Fruit fly (Drosophila melanogaster) whole organism, embryonic: Measurements from ENCODE around the gene Trm1.

Experiments used
- Asciz ChIP-seq: fragments of 200-800 bp; sonication (Bioruptor generic); optimal IDR thresholded peaks from 2 replicates; lab custom pipeline; 2017; ENCODE audit warnings: missing biosample characterization, mild to moderate bottlenecking, missing genetic modification characterization, missing genetic modification reagents
- Bgb ChIP-seq: fragments of 200-800 bp; sonication (Bioruptor generic); IDR thresholded peaks from 2 replicates; pipeline ENCODE4 v1.3.6; 2022; ENCODE audit warnings: missing biosample characterization, missing genetic modification characterization; ENCODE audit not compliant: partially characterized antibody
- CG12659 ChIP-seq: fragments of 200-800 bp; sonication (Bioruptor generic); optimal IDR thresholded peaks from 3 replicates; lab custom pipeline; 2017; ENCODE audit warnings: mild to moderate bottlenecking, missing biosample characterization, missing genetic modification reagents, missing genetic modification characterization
- CG14014 ChIP-seq: fragments of 200-800 bp; sonication (Bioruptor generic); IDR thresholded peaks from 2 replicates; pipeline ENCODE4 v1.3.6; 2022; ENCODE audit warnings: missing biosample characterization, missing genetic modification characterization
- CG15073 ChIP-seq: fragments of 200-800 bp; sonication (Bioruptor generic); optimal IDR thresholded peaks from 2 replicates; lab custom pipeline; 2016; ENCODE audit warnings: missing biosample characterization, missing genetic modification characterization
- CG16815 ChIP-seq: fragments of 200-800 bp; sonication (Bioruptor generic); optimal IDR thresholded peaks from 3 replicates; lab custom pipeline; 2017; ENCODE audit warnings: missing biosample characterization, mild to moderate bottlenecking, missing genetic modification characterization
- CG17361 ChIP-seq: fragments of 200-800 bp; sonication (Bioruptor generic); IDR thresholded peaks from 3 replicates; pipeline ENCODE4 v1.3.6; 2022; ENCODE audit warnings: missing biosample characterization, missing genetic modification characterization
- CG17802 ChIP-seq: fragments of 200-800 bp; sonication (Bioruptor generic); optimal IDR thresholded peaks from 2 replicates; lab custom pipeline; 2018; ENCODE audit warnings: missing biosample characterization, mild to moderate bottlenecking, missing genetic modification characterization, moderate library complexity
- CG1792 ChIP-seq: fragments of 200-800 bp; sonication (Bioruptor generic); optimal IDR thresholded peaks from 2 replicates; lab custom pipeline; 2016; ENCODE audit warnings: missing biosample characterization, missing genetic modification characterization
- CG1832 ChIP-seq: fragments of 200-800 bp; sonication (Bioruptor generic); optimal IDR thresholded peaks from 2 replicates; lab custom pipeline; 2017; ENCODE audit warnings: missing biosample characterization, mild to moderate bottlenecking, missing genetic modification characterization, inconsistent platforms
- CG3065 ChIP-seq: fragments of 200-800 bp; sonication (Bioruptor generic); optimal IDR thresholded peaks from 2 replicates; lab custom pipeline; 2016; ENCODE audit warnings: missing biosample characterization, missing genetic modification characterization
- CG31365 ChIP-seq: fragments of 200-800 bp; sonication (Bioruptor generic); optimal IDR thresholded peaks from 2 replicates; lab custom pipeline; 2018; ENCODE audit warnings: missing biosample characterization, mild to moderate bottlenecking, missing genetic modification characterization
- CG3163 ChIP-seq: fragments of 200-800 bp; sonication (Bioruptor generic); optimal IDR thresholded peaks from 3 replicates; lab custom pipeline; 2016; ENCODE audit warnings: missing biosample characterization, missing genetic modification characterization
- CG3281 ChIP-seq: fragments of 200-800 bp; sonication (Bioruptor generic); optimal IDR thresholded peaks from 3 replicates; lab custom pipeline; 2017; ENCODE audit warnings: missing biosample characterization, mild to moderate bottlenecking, missing genetic modification characterization
- CG4360 ChIP-seq: fragments of 200-800 bp; sonication (Bioruptor generic); IDR thresholded peaks from 2 replicates; pipeline ENCODE4 v1.3.6; 2022; ENCODE audit warnings: missing biosample characterization, missing genetic modification characterization
- CG5245 ChIP-seq: fragments of 200-800 bp; sonication (Bioruptor generic); optimal IDR thresholded peaks from 3 replicates; lab custom pipeline; 2016; ENCODE audit warnings: missing biosample characterization, missing genetic modification characterization
- CG8388 ChIP-seq: fragments of 200-800 bp; sonication (Bioruptor generic); optimal IDR thresholded peaks from 2 replicates; lab custom pipeline; 2019; ENCODE audit warnings: missing biosample characterization, mild to moderate bottlenecking, missing genetic modification characterization, moderate library complexity
- CG9797 ChIP-seq: fragments of 200-800 bp; sonication (Bioruptor generic); optimal IDR thresholded peaks from 3 replicates; lab custom pipeline; 2018; ENCODE audit warnings: missing biosample characterization, mild to moderate bottlenecking, missing genetic modification characterization
- ERR ChIP-seq: fragments of 200-800 bp; sonication (Bioruptor generic); optimal IDR thresholded peaks from 2 replicates; lab custom pipeline; 2016; ENCODE audit warnings: missing biosample characterization, missing genetic modification characterization
- Fer2 ChIP-seq: fragments of 200-800 bp; sonication (Bioruptor generic); optimal IDR thresholded peaks from 2 replicates; lab custom pipeline; 2018; ENCODE audit warnings: missing biosample characterization, mild to moderate bottlenecking, missing genetic modification characterization, moderate library complexity
- H15 ChIP-seq: fragments of 200-800 bp; sonication (Bioruptor generic); IDR thresholded peaks from 3 replicates; pipeline ENCODE4 v1.3.6; 2022; ENCODE audit warnings: missing biosample characterization, missing genetic modification characterization
- HHEX ChIP-seq: fragments of 200-800 bp; sonication (Bioruptor generic); optimal IDR thresholded peaks from 3 replicates; lab custom pipeline; 2017; ENCODE audit warnings: missing biosample characterization, mild to moderate bottlenecking, missing genetic modification characterization, missing genetic modification reagents
- Hr51 ChIP-seq, 2 experiments: fragments of 200-800 bp; sonication (Bioruptor generic); optimal IDR thresholded peaks; 2 replicates in 1 of 2; 3 replicates in 1 of 2; lab custom pipeline; 2016 to 2018; ENCODE audit warnings: missing biosample characterization in 2 of 2, missing genetic modification characterization in 2 of 2, mild to moderate bottlenecking in 1 of 2, moderate library complexity in 1 of 2
- Lpt ChIP-seq: fragments of >200 bp; optimal IDR thresholded peaks from 2 replicates; lab custom pipeline; 2018; ENCODE audit warnings: missing biosample characterization, missing genetic modification characterization
- MTF-1 ChIP-seq: fragments of 200-800 bp; sonication (Bioruptor generic); optimal IDR thresholded peaks from 2 replicates; lab custom pipeline; 2018; ENCODE audit warnings: missing biosample characterization, mild to moderate bottlenecking, missing genetic modification characterization, borderline replicate concordance
- Myb ChIP-seq: fragments of 200-800 bp; sonication (Bioruptor generic); optimal IDR thresholded peaks from 2 replicates; lab custom pipeline; 2016; ENCODE audit warnings: missing biosample characterization, missing genetic modification characterization
- NFAT ChIP-seq: fragments of 200-800 bp; sonication (Bioruptor generic); IDR thresholded peaks from 2 replicates; pipeline ENCODE4 v1.3.6; 2022; ENCODE audit warnings: missing biosample characterization, missing genetic modification characterization
- Pdp1 ChIP-seq, 2 experiments: fragments of 200-800 bp; sonication (Bioruptor generic); optimal IDR thresholded peaks; 3 replicates each; lab custom pipeline; 2016; ENCODE audit warnings: missing biosample characterization in 2 of 2, missing genetic modification characterization in 2 of 2, mild to moderate bottlenecking in 1 of 2, moderate library complexity in 1 of 2
- Rfx ChIP-seq: fragments of 200-800 bp; sonication (Bioruptor generic); IDR thresholded peaks from 2 replicates; pipeline ENCODE4 v1.3.6; 2022; ENCODE audit warnings: missing biosample characterization, missing genetic modification characterization
- Rx ChIP-seq: fragments of 200-800 bp; sonication (Bioruptor generic); IDR thresholded peaks from 2 replicates; pipeline ENCODE4 v1.3.6; 2022; ENCODE audit warnings: missing biosample characterization, missing genetic modification characterization
- Stat92E ChIP-seq, 3 experiments: fragments of >200 bp in 2 of 3; fragments of 200-800 bp in 1 of 3; sonication (Bioruptor generic) in 1 of 3; optimal IDR thresholded peaks; 2 replicates each; lab custom pipeline; 2017 to 2019; ENCODE audit warnings: missing biosample characterization in 3 of 3, missing genetic modification characterization in 3 of 3, mild to moderate bottlenecking in 1 of 3, moderate library complexity in 1 of 3
- bigmax ChIP-seq: fragments of 200-800 bp; sonication (Bioruptor generic); optimal IDR thresholded peaks from 2 replicates; lab custom pipeline; 2018; ENCODE audit warnings: missing biosample characterization, mild to moderate bottlenecking, missing genetic modification characterization
- chinmo ChIP-seq: fragments of 200-800 bp; sonication (Bioruptor generic); IDR thresholded peaks from 4 replicates; pipeline ENCODE4 v1.3.6; 2022; ENCODE audit warnings: missing biosample characterization, missing genetic modification characterization; ENCODE audit not compliant: partially characterized antibody
- ci ChIP-seq: fragments of 200-800 bp; sonication (Bioruptor generic); IDR thresholded peaks from 3 replicates; pipeline ENCODE4 v1.3.6; 2022; ENCODE audit warnings: missing biosample characterization, missing genetic modification characterization
- cwo ChIP-seq: fragments of 200-800 bp; sonication (Bioruptor generic); optimal IDR thresholded peaks from 3 replicates; lab custom pipeline; 2017; ENCODE audit warnings: missing biosample characterization, missing genetic modification characterization, mild to moderate bottlenecking, moderate library complexity, missing genetic modification reagents
- fu2 ChIP-seq: fragments of 200-800 bp; sonication (Bioruptor generic); optimal IDR thresholded peaks from 2 replicates; lab custom pipeline; 2016; ENCODE audit warnings: missing biosample characterization, missing genetic modification characterization
- gem ChIP-seq: fragments of 200-800 bp; sonication (Bioruptor generic); optimal IDR thresholded peaks from 2 replicates; lab custom pipeline; 2019; ENCODE audit warnings: missing biosample characterization, mild to moderate bottlenecking, missing genetic modification characterization, moderate library complexity
- jigr1 ChIP-seq: fragments of 200-800 bp; sonication (Bioruptor generic); IDR thresholded peaks from 3 replicates; pipeline ENCODE4 v1.3.6; 2022; ENCODE audit warnings: missing biosample characterization, missing genetic modification characterization
- jumu ChIP-seq: fragments of 200-800 bp; sonication (Bioruptor generic); optimal IDR thresholded peaks from 3 replicates; lab custom pipeline; 2016; ENCODE audit warnings: missing biosample characterization, missing genetic modification characterization
- klu ChIP-seq: fragments of 200-800 bp; sonication (Bioruptor generic); IDR thresholded peaks from 2 replicates; pipeline ENCODE4 v1.3.6; 2022; ENCODE audit warnings: missing biosample characterization, missing genetic modification characterization
- lab ChIP-seq: fragments of 200-800 bp; sonication (Bioruptor generic); optimal IDR thresholded peaks from 3 replicates; lab custom pipeline; 2017; ENCODE audit warnings: missing biosample characterization, missing genetic modification characterization, mild to moderate bottlenecking, moderate library complexity, missing genetic modification reagents
- pan ChIP-seq, 4 experiments: fragments of >200 bp in 3 of 4; fragments of 200-800 bp in 1 of 4; sonication (Bioruptor generic) in 1 of 4; optimal IDR thresholded peaks in 3 of 4; IDR thresholded peaks in 1 of 4; 2 replicates each; pipeline versions ENCODE4 v1.3.6 to Lab custom; 2017 to 2022; ENCODE audit warnings: missing biosample characterization in 2 of 4, missing genetic modification characterization in 2 of 4, mixed read lengths in 1 of 4
- phol ChIP-seq: fragments of 200-800 bp; sonication (Bioruptor generic); optimal IDR thresholded peaks from 3 replicates; lab custom pipeline; 2018; ENCODE audit warnings: missing biosample characterization, mild to moderate bottlenecking, missing genetic modification characterization, moderate library complexity
- pnt ChIP-seq: fragments of 200-800 bp; sonication (Bioruptor generic); optimal IDR thresholded peaks from 3 replicates; lab custom pipeline; 2016; ENCODE audit warnings: missing biosample characterization, missing genetic modification characterization
- sob ChIP-seq: fragments of 200-800 bp; sonication (Bioruptor generic); IDR thresholded peaks from 2 replicates; pipeline ENCODE4 v1.3.6; 2022; ENCODE audit warnings: missing biosample characterization, missing genetic modification characterization
- tio ChIP-seq: fragments of 200-800 bp; sonication (Bioruptor generic); optimal IDR thresholded peaks from 2 replicates; lab custom pipeline; 2017; ENCODE audit warnings: missing biosample characterization, missing genetic modification characterization, inconsistent platforms
- tll ChIP-seq, 2 experiments: fragments of 200-800 bp in 1 of 2; fragments of >200 bp in 1 of 2; sonication (Bioruptor generic) in 1 of 2; optimal IDR thresholded peaks; 2 replicates each; lab custom pipeline; 2017 to 2019; ENCODE audit warnings: missing biosample characterization in 2 of 2, missing genetic modification characterization in 2 of 2, mild to moderate bottlenecking in 1 of 2, moderate library complexity in 1 of 2
- vfl ChIP-seq: fragments of 200-800 bp; sonication (Bioruptor generic); optimal IDR thresholded peaks from 2 replicates; lab custom pipeline; 2016; ENCODE audit warnings: missing biosample characterization, missing genetic modification characterization
- wek ChIP-seq: fragments of 200-800 bp; sonication (Bioruptor generic); optimal IDR thresholded peaks from 3 replicates; lab custom pipeline; 2018; ENCODE audit warnings: missing biosample characterization, mild to moderate bottlenecking, missing genetic modification characterization, moderate library complexity

Trm1 gene

DNA sequence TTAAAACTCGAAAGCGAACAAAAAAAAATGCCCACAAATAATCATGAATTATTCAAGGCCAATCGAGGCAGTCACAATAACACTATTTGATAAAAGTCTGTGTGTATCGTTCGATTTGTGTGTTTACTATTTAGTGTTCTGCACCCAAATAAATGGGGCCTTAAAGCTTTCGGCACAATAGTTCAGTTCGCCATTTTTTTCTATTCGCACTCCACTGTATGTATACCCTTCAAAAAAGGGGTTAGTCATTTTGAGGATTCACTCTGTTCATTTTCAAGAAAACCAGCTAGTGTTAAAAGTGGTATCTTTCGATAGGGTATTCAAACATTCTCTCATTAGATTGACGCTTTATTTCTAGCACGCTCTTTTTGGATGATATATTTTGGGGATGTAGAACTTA is 39.8 kb downstream of the Trm1 start (continued):
- TF ChIP-seq ci (no peak), chinmo (peak; percentile 67; the same call in 1 of the 4 replicates), CG15073 (GFP tag; lab: Kevin White, UChicago) (no peak), Asciz (GFP tag; lab: Kevin White, UChicago) (no peak), MTF-1 (GFP tag; lab: Kevin White, UChicago) (no peak), Myb (peak; percentile 42), Lpt (GFP tag; lab: Kevin White, UChicago) (no peak), wek (GFP tag; lab: Kevin White, UChicago) (no peak), cwo (GFP tag; lab: Kevin White, UChicago) (peak; percentile 46), tll (GFP tag; optimal IDR thresholded peaks at IDR 0.05; lab: Kevin White, UChicago) (no peak), CG9797 (GFP tag; lab: Kevin White, UChicago) (no peak), CG3281 (GFP tag; lab: Kevin White, UChicago) (peak; percentile 68), Bgb (GFP tag; lab: Robert Waterston, UW) (no peak), Hr51 (GFP tag; optimal IDR thresholded peaks at IDR 0.05; lab: Kevin White, UChicago) (peak; percentile 11 to 12), Pdp1 (GFP tag; optimal IDR thresholded peaks at IDR 0.05; lab: Kevin White, UChicago) (peak; percentile 38 to 39), sob (GFP tag; lab: Robert Waterston, UW) (peak; percentile 59; the same call in 1 of the 2 replicates), CG8388 (GFP tag; lab: Kevin White, UChicago) (no peak), pnt (GFP tag; lab: Kevin White, UChicago) (peak; percentile 6), CG14014 (GFP tag; lab: Robert Waterston, UW) (peak; percentile 43; the same call in 1 of the 2 replicates), Fer2 (tag; lab: Kevin White, UChicago) (no peak), H15 (GFP tag; lab: Robert Waterston, UW) (no peak), CG1792 (GFP tag; lab: Kevin White, UChicago) (peak; percentile 35), Stat92E (GFP tag; optimal IDR thresholded peaks at IDR 0.05; lab: Kevin White, UChicago) (no peak), CG4360 (no peak), Rfx (GFP tag; lab: Robert Waterston, UW) (peak; percentile 90), jumu (GFP tag; lab: Kevin White, UChicago) (no peak), NFAT (GFP tag; lab: Robert Waterston, UW) (peak; percentile 84), pan (optimal IDR thresholded peaks at IDR 0.05; lab: Kevin White, UChicago) (no peak), pan (GFP tag; optimal IDR thresholded peaks at IDR 0.05 in 1 of 2, IDR thresholded peaks at IDR 0.05 in 1 of 2) (no peak), lab (GFP tag; lab: Kevin White, UChicago) (peak; percentile 85), CG12659 (GFP tag; lab: Kevin White, UChicago) (peak; percentile 51), phol (tag; lab: Kevin White, UChicago) (no peak), CG16815 (GFP tag; lab: Kevin White, UChicago) (peak; percentile 4), klu (GFP tag; lab: Robert Waterston, UW) (no peak), vfl (GFP tag; lab: Kevin White, UChicago) (peak; percentile 33), tio (GFP tag; lab: Kevin White, UChicago) (peak; percentile 40), ERR (GFP tag; lab: Kevin White, UChicago) (peak; percentile 56), bigmax (GFP tag; lab: Kevin White, UChicago) (no peak), CG3065 (GFP tag; lab: Kevin White, UChicago) (no peak), CG17802 (no peak), fu2 (peak; percentile 56), HHEX (GFP tag; lab: Kevin White, UChicago) (peak; percentile 32), CG17361 (GFP tag; lab: Robert Waterston, UW) (no peak), gem (peak; percentile 51), CG5245 (GFP tag; lab: Kevin White, UChicago) (no peak), CG3163 (GFP tag; lab: Kevin White, UChicago) (no peak), CG31365 (tag; lab: Kevin White, UChicago) (no peak), Rx (GFP tag; lab: Robert Waterston, UW) (no peak), CG1832 (no peak), jigr1 (GFP tag; lab: Robert Waterston, UW) (no peak)
